Worm (Caenorhabditis elegans) whole organism, L1 larva: Measurements from ENCODE around the gene F07H5.13.

Experiments used
- ama-1 ChIP-seq: fragments of 150-350 bp; optimal IDR thresholded peaks from 2 replicates; lab custom pipeline; 2014
- dpl-1 ChIP-seq, 3 experiments: fragments of 150-350 bp in 2 of 3; sonication (generic microtip) in 1 of 3; optimal IDR thresholded peaks; 2 replicates each; lab custom pipeline; 2014 to 2017; ENCODE audit warnings: missing biosample characterization in 3 of 3, missing genetic modification characterization in 3 of 3, missing genetic modification reagents in 3 of 3
- fkh-10 ChIP-seq: sonication (generic microtip); optimal IDR thresholded peaks from 2 replicates; lab custom pipeline; 2017; ENCODE audit warnings: missing biosample characterization, missing genetic modification reagents, missing genetic modification characterization
- fkh-4 ChIP-seq: sonication (generic microtip); optimal IDR thresholded peaks from 2 replicates; lab custom pipeline; 2016; ENCODE audit warnings: missing compliant biosample characterization, missing genetic modification characterization, borderline replicate concordance
- lin-13 ChIP-seq: fragments of 150-350 bp; optimal IDR thresholded peaks from 2 replicates; lab custom pipeline; 2014; ENCODE audit warnings: missing biosample characterization, missing genetic modification reagents, missing genetic modification characterization
- lin-39 ChIP-seq: fragments of 150-350 bp; optimal IDR thresholded peaks from 2 replicates; lab custom pipeline; 2014; ENCODE audit warnings: missing biosample characterization, missing genetic modification reagents, missing genetic modification characterization
- nhr-11 ChIP-seq: fragments of 150-350 bp; optimal IDR thresholded peaks from 2 replicates; lab custom pipeline; 2014; ENCODE audit warnings: missing biosample characterization, missing genetic modification characterization
- nhr-237 ChIP-seq: fragments of 150-350 bp; optimal IDR thresholded peaks from 2 replicates; lab custom pipeline; 2014; ENCODE audit warnings: missing biosample characterization, missing genetic modification characterization
- nhr-77 ChIP-seq: fragments of 150-350 bp; optimal IDR thresholded peaks from 2 replicates; lab custom pipeline; 2014; ENCODE audit warnings: missing biosample characterization, missing genetic modification characterization
- nhr-90 ChIP-seq: sonication (generic microtip); optimal IDR thresholded peaks from 2 replicates; lab custom pipeline; 2016; ENCODE audit warnings: mild to moderate bottlenecking, missing genetic modification characterization, missing compliant biosample characterization; ENCODE audit not compliant: poor library complexity
- skn-1 ChIP-seq: fragments of 150-350 bp; optimal IDR thresholded peaks from 2 replicates; lab custom pipeline; 2014; ENCODE audit warnings: missing biosample characterization, missing genetic modification characterization
- unc-30 ChIP-seq: sonication (generic microtip); optimal IDR thresholded peaks from 2 replicates; lab custom pipeline; 2017; ENCODE audit warnings: missing biosample characterization, missing genetic modification characterization
- unc-62 ChIP-seq: fragments of 150-350 bp; optimal IDR thresholded peaks from 2 replicates; lab custom pipeline; 2014; ENCODE audit warnings: missing biosample characterization, missing genetic modification reagents, missing genetic modification characterization
- zip-4 ChIP-seq: fragments of 200-800 bp; sonication (Bioruptor generic); optimal IDR thresholded peaks from 2 replicates; lab custom pipeline; 2018; ENCODE audit warnings: mild to moderate bottlenecking, missing genetic modification characterization, moderate library complexity, missing compliant biosample characterization

ce11 chrII:8829189-8829588 is 38.8 kb downstream of the F07H5.13 start, which contains the start of gene F46C5.2:
- TF ChIP-seq fkh-10 (GFP tag; lab: Kevin White, UChicago) (no peak), skn-1 (tag; lab: Kevin White, UChicago) (no peak), nhr-11 (no peak), fkh-4 (tag; lab: Kevin White, UChicago) (no peak), nhr-77 (tag; lab: Kevin White, UChicago) (no peak), nhr-90 (tag; lab: Kevin White, UChicago) (no peak), nhr-237 (tag; lab: Kevin White, UChicago) (no peak), ama-1 (lab: Kevin White, UChicago) (no peak), dpl-1 (GFP tag; optimal IDR thresholded peaks at IDR 0.05; lab: Kevin White, UChicago) (no peak), lin-13 (no peak), zip-4 (no peak), lin-39 (tag; lab: Kevin White, UChicago) (no peak), unc-62 (GFP tag; lab: Kevin White, UChicago) (no peak), unc-30 (tag; lab: Kevin White, UChicago) (no peak)
